Fruit fly (Drosophila melanogaster) whole organism, embryonic: ENCODE data around the gene w.
A peak's percentile ranks its signal among the peaks of the same experiment; 100 is the strongest.

Experiments
- CG12236 ChIP-seq: fragments of 200-800 bp; sonication (Bioruptor generic); optimal IDR thresholded peaks from 2 replicates; lab custom pipeline; 2016; ENCODE audit warnings: missing biosample characterization, missing genetic modification characterization
- CG15011 ChIP-seq: fragments of 200-800 bp; sonication (Bioruptor generic); optimal IDR thresholded peaks from 3 replicates; lab custom pipeline; 2018; ENCODE audit warnings: missing biosample characterization, mild to moderate bottlenecking, missing genetic modification characterization
- CG15514 ChIP-seq: fragments of 200-800 bp; sonication (Bioruptor generic); optimal IDR thresholded peaks from 3 replicates; lab custom pipeline; 2017; ENCODE audit warnings: missing biosample characterization, missing genetic modification characterization, mild to moderate bottlenecking, moderate library complexity, missing genetic modification reagents
- CG17385 ChIP-seq: fragments of 200-800 bp; sonication (Bioruptor generic); optimal IDR thresholded peaks from 3 replicates; lab custom pipeline; 2018; ENCODE audit warnings: missing biosample characterization, mild to moderate bottlenecking, missing genetic modification characterization
- CG2129 ChIP-seq: fragments of 200-800 bp; sonication (Bioruptor generic); IDR thresholded peaks from 2 replicates; pipeline ENCODE4 v1.3.6; 2022; ENCODE audit warnings: missing biosample characterization, missing genetic modification characterization; ENCODE audit not compliant: partially characterized antibody
- CG32772 ChIP-seq: fragments of 200-800 bp; sonication (Bioruptor generic); IDR thresholded peaks from 2 replicates; pipeline ENCODE4 v1.3.6; 2022; ENCODE audit warnings: missing biosample characterization, missing genetic modification characterization
- CG4424 ChIP-seq: fragments of 200-800 bp; sonication (Bioruptor generic); optimal IDR thresholded peaks from 3 replicates; lab custom pipeline; 2016; ENCODE audit warnings: missing biosample characterization, missing genetic modification characterization
- CG5180 ChIP-seq: fragments of 200-800 bp; sonication (Bioruptor generic); optimal IDR thresholded peaks from 3 replicates; lab custom pipeline; 2017; ENCODE audit warnings: missing biosample characterization, missing genetic modification characterization, mild to moderate bottlenecking, moderate library complexity, missing genetic modification reagents
- CG6791 ChIP-seq: fragments of 200-800 bp; sonication (Bioruptor generic); IDR thresholded peaks from 3 replicates; pipeline ENCODE4 v1.3.6; 2022; ENCODE audit warnings: missing biosample characterization, missing genetic modification characterization; ENCODE audit not compliant: partially characterized antibody
- CG8089 ChIP-seq: fragments of 200-800 bp; sonication (Bioruptor generic); optimal IDR thresholded peaks from 3 replicates; lab custom pipeline; 2016; ENCODE audit warnings: missing biosample characterization, missing genetic modification characterization
- CG8388 ChIP-seq: fragments of 200-800 bp; sonication (Bioruptor generic); optimal IDR thresholded peaks from 2 replicates; lab custom pipeline; 2019; ENCODE audit warnings: missing biosample characterization, mild to moderate bottlenecking, missing genetic modification characterization, moderate library complexity
- CG9727 ChIP-seq: fragments of 200-800 bp; sonication (Bioruptor generic); optimal IDR thresholded peaks from 3 replicates; lab custom pipeline; 2017; ENCODE audit warnings: missing biosample characterization, mild to moderate bottlenecking, missing genetic modification characterization
- CkIIα-i1 ChIP-seq: fragments of 200-800 bp; sonication (Bioruptor generic); IDR thresholded peaks from 2 replicates; pipeline ENCODE4 v1.3.6; 2022; ENCODE audit warnings: missing biosample characterization, missing genetic modification characterization
- Doc3 ChIP-seq: fragments of 200-800 bp; sonication (Bioruptor generic); IDR thresholded peaks from 3 replicates; pipeline ENCODE4 v1.3.6; 2022; ENCODE audit warnings: missing biosample characterization, missing genetic modification characterization; ENCODE audit not compliant: partially characterized antibody
- Fer2 ChIP-seq: fragments of 200-800 bp; sonication (Bioruptor generic); optimal IDR thresholded peaks from 2 replicates; lab custom pipeline; 2018; ENCODE audit warnings: missing biosample characterization, mild to moderate bottlenecking, missing genetic modification characterization, moderate library complexity
- GATAe ChIP-seq: fragments of 200-800 bp; sonication (Bioruptor generic); conservative IDR thresholded peaks from 2 replicates; pipeline ENCODE4 v1.3.6; 2022; ENCODE audit warnings: missing biosample characterization, missing genetic modification characterization
- Gug ChIP-seq: fragments of 200-800 bp; sonication (Bioruptor generic); IDR thresholded peaks from 4 replicates; pipeline ENCODE4 v1.3.6; 2022; ENCODE audit warnings: missing biosample characterization, missing genetic modification characterization
- Hr39 ChIP-seq: fragments of >200 bp; optimal IDR thresholded peaks from 2 replicates; lab custom pipeline; 2017
- Hsf ChIP-seq: fragments of 200-800 bp; sonication (Bioruptor generic); optimal IDR thresholded peaks from 3 replicates; lab custom pipeline; 2016; ENCODE audit warnings: missing biosample characterization, missing genetic modification characterization
- MBD-R2 ChIP-seq: fragments of 200-800 bp; sonication (Bioruptor generic); IDR thresholded peaks from 2 replicates; pipeline ENCODE4 v1.3.6; 2022; ENCODE audit warnings: missing biosample characterization, missing genetic modification characterization
- Myb ChIP-seq: fragments of 200-800 bp; sonication (Bioruptor generic); optimal IDR thresholded peaks from 2 replicates; lab custom pipeline; 2016; ENCODE audit warnings: missing biosample characterization, missing genetic modification characterization
- Side ChIP-seq: fragments of 200-800 bp; sonication (Bioruptor generic); optimal IDR thresholded peaks from 2 replicates; lab custom pipeline; 2016; ENCODE audit warnings: missing biosample characterization, missing genetic modification characterization
- Taf1 ChIP-seq: fragments of 200-800 bp; sonication (Bioruptor generic); IDR thresholded peaks from 2 replicates; pipeline ENCODE4 v1.3.6; 2022; ENCODE audit warnings: missing biosample characterization, missing genetic modification characterization
- Tbp ChIP-seq: fragments of >200 bp; optimal IDR thresholded peaks from 2 replicates; lab custom pipeline; 2018; ENCODE audit warnings: missing biosample characterization, missing genetic modification characterization
- Xbp1 ChIP-seq: fragments of 200-800 bp; sonication (Bioruptor generic); optimal IDR thresholded peaks from 3 replicates; lab custom pipeline; 2016; ENCODE audit warnings: missing biosample characterization, mild to moderate bottlenecking, missing genetic modification characterization
- ab ChIP-seq: fragments of 200-800 bp; sonication (Bioruptor generic); optimal IDR thresholded peaks from 2 replicates; lab custom pipeline; 2016; ENCODE audit warnings: missing biosample characterization, missing genetic modification characterization
- al ChIP-seq: fragments of 200-800 bp; sonication (Bioruptor generic); IDR thresholded peaks from 2 replicates; pipeline ENCODE4 v1.3.6; 2022; ENCODE audit warnings: missing biosample characterization, missing genetic modification characterization
- ash1 ChIP-seq: fragments of 200-800 bp; sonication (Bioruptor generic); optimal IDR thresholded peaks from 2 replicates; lab custom pipeline; 2018; ENCODE audit warnings: missing biosample characterization, mild to moderate bottlenecking, missing genetic modification characterization
- bsh ChIP-seq, 2 experiments: fragments of 200-800 bp; sonication (Bioruptor generic); optimal IDR thresholded peaks; 2 replicates each; lab custom pipeline; 2017 to 2018; ENCODE audit warnings: mild to moderate bottlenecking in 2 of 2, missing biosample characterization in 2 of 2, missing genetic modification characterization in 2 of 2, moderate library complexity in 1 of 2
- crol ChIP-seq: fragments of 200-800 bp; sonication (Bioruptor generic); IDR thresholded peaks from 2 replicates; pipeline ENCODE4 v1.3.6; 2022; ENCODE audit warnings: missing biosample characterization, missing genetic modification characterization
- da ChIP-seq: fragments of 200-800 bp; sonication (Bioruptor generic); optimal IDR thresholded peaks from 2 replicates; lab custom pipeline; 2016; ENCODE audit warnings: missing biosample characterization, missing genetic modification characterization
- dm ChIP-seq: fragments of 200-800 bp; sonication (Bioruptor generic); optimal IDR thresholded peaks from 3 replicates; lab custom pipeline; 2016; ENCODE audit warnings: missing biosample characterization, missing genetic modification characterization
- dpn ChIP-seq, 2 experiments: fragments of 200-800 bp; sonication (Bioruptor generic); optimal IDR thresholded peaks; 3 replicates each; lab custom pipeline; 2016; ENCODE audit warnings: missing biosample characterization in 2 of 2, missing genetic modification characterization in 2 of 2
- ems ChIP-seq: fragments of 200-800 bp; sonication (Bioruptor generic); optimal IDR thresholded peaks from 3 replicates; lab custom pipeline; 2016; ENCODE audit warnings: missing biosample characterization, missing genetic modification characterization
- exex ChIP-seq: fragments of 200-800 bp; sonication (Bioruptor generic); optimal IDR thresholded peaks from 4 replicates; lab custom pipeline; 2018; ENCODE audit warnings: missing biosample characterization, mild to moderate bottlenecking, missing genetic modification characterization, moderate library complexity
- fd102C ChIP-seq: fragments of 200-800 bp; sonication (Bioruptor generic); optimal IDR thresholded peaks from 2 replicates; lab custom pipeline; 2018; ENCODE audit warnings: missing biosample characterization, mild to moderate bottlenecking, missing genetic modification characterization, moderate library complexity
- gcm2 ChIP-seq: fragments of 200-800 bp; sonication (Bioruptor generic); optimal IDR thresholded peaks from 2 replicates; lab custom pipeline; 2016; ENCODE audit warnings: missing biosample characterization, missing genetic modification characterization
- h ChIP-seq: fragments of >200 bp; optimal IDR thresholded peaks from 2 replicates; lab custom pipeline; 2017
- hth ChIP-seq: fragments of >200 bp; optimal IDR thresholded peaks from 2 replicates; lab custom pipeline; 2017; ENCODE audit warnings: inconsistent platforms
- jumu ChIP-seq: fragments of 200-800 bp; sonication (Bioruptor generic); optimal IDR thresholded peaks from 3 replicates; lab custom pipeline; 2016; ENCODE audit warnings: missing biosample characterization, missing genetic modification characterization
- mld ChIP-seq: fragments of 200-800 bp; sonication (Bioruptor generic); IDR thresholded peaks from 3 replicates; pipeline ENCODE4 v1.3.6; 2022; ENCODE audit warnings: missing biosample characterization, missing genetic modification characterization; ENCODE audit not compliant: partially characterized antibody
- nau ChIP-seq: fragments of 200-800 bp; sonication (Bioruptor generic); optimal IDR thresholded peaks from 3 replicates; lab custom pipeline; 2017; ENCODE audit warnings: missing biosample characterization, mild to moderate bottlenecking, missing genetic modification characterization, missing genetic modification reagents
- pho ChIP-seq: fragments of 200-800 bp; sonication (Bioruptor generic); optimal IDR thresholded peaks from 2 replicates; lab custom pipeline; 2016; ENCODE audit warnings: missing biosample characterization, missing genetic modification characterization
- salm ChIP-seq: fragments of 200-800 bp; sonication (Bioruptor generic); optimal IDR thresholded peaks from 2 replicates; lab custom pipeline; 2018; ENCODE audit warnings: missing biosample characterization, mild to moderate bottlenecking, missing genetic modification characterization
- sc ChIP-seq, 3 experiments: fragments of >200 bp in 2 of 3; fragments of 200-800 bp in 1 of 3; sonication (Bioruptor generic) in 1 of 3; optimal IDR thresholded peaks; 2 replicates in 2 of 3; 3 replicates in 1 of 3; lab custom pipeline; 2017; ENCODE audit warnings: mild to moderate bottlenecking in 1 of 3, missing biosample characterization in 1 of 3, missing genetic modification characterization in 1 of 3, missing genetic modification reagents in 1 of 3
- sens-2 ChIP-seq: fragments of 200-800 bp; sonication (Bioruptor generic); IDR thresholded peaks from 2 replicates; pipeline ENCODE4 v1.3.6; 2022; ENCODE audit warnings: missing biosample characterization, missing genetic modification characterization
- shn ChIP-seq: fragments of 200-800 bp; sonication (Bioruptor generic); optimal IDR thresholded peaks from 3 replicates; lab custom pipeline; 2016; ENCODE audit warnings: missing biosample characterization, missing genetic modification characterization
- stc ChIP-seq: fragments of 200-800 bp; sonication (Bioruptor generic); IDR thresholded peaks from 2 replicates; pipeline ENCODE4 v1.3.6; 2022; ENCODE audit warnings: missing biosample characterization, missing genetic modification characterization
- stwl ChIP-seq: fragments of 200-800 bp; sonication (Bioruptor generic); optimal IDR thresholded peaks from 3 replicates; lab custom pipeline; 2018; ENCODE audit warnings: missing biosample characterization, mild to moderate bottlenecking, missing genetic modification characterization, moderate library complexity
- usp ChIP-seq: fragments of >200 bp; optimal IDR thresholded peaks from 2 replicates; lab custom pipeline; 2017; ENCODE audit warnings: missing biosample characterization, missing genetic modification characterization
- zen ChIP-seq: fragments of 200-800 bp; sonication (Bioruptor generic); optimal IDR thresholded peaks from 3 replicates; lab custom pipeline; 2018; ENCODE audit warnings: missing biosample characterization, mild to moderate bottlenecking, missing genetic modification characterization, moderate library complexity

w gene

DNA sequence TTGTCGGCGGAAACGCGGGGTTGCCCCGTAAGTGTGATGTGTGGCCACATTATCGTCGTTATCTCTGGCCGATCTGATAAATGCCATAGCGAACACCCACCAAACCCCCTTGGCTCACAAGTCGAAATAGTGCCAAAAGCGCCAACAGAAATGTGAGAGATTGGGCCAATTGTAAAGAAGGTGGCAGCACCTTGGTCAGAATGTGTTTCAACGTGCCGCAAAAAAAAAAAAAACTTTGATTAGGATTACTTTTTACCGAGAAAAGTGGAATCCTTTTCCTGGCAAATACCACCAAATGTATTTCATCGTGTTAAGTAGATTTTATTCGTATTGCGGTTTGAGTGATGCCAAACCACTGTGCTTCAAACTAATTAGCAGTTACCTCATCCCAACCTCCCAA, 53.2 kb downstream of the w start (continued):
- no peak for TF ChIP-seq Tbp (GFP tag; lab: Kevin White, UChicago)
- peak; percentile 16 for TF ChIP-seq CG8388 (GFP tag; lab: Kevin White, UChicago)
- peak; percentile 57 for TF ChIP-seq shn (GFP tag; lab: Kevin White, UChicago)
- peak; percentile 75 for TF ChIP-seq CG32772
- TF ChIP-seq CG6791 (GFP tag; lab: Robert Waterston, UW) = 0 out of 3 replicates have a peak, but pooled peaks have one; percentile 19
- peak; percentile 73 for TF ChIP-seq CG15514 (GFP tag; lab: Kevin White, UChicago)
- no peak for TF ChIP-seq Doc3 (GFP tag; lab: Robert Waterston, UW)
- no peak for TF ChIP-seq sc (optimal IDR thresholded peaks at IDR 0.05; lab: Kevin White, UChicago)
- no peak for TF ChIP-seq sc (GFP tag; optimal IDR thresholded peaks at IDR 0.05; lab: Kevin White, UChicago)
- TF ChIP-seq CG15011 (GFP tag; lab: Kevin White, UChicago) = peak; percentile 73
- peak; percentile 62 for TF ChIP-seq da (GFP tag; lab: Kevin White, UChicago)
- TF ChIP-seq GATAe (GFP tag; lab: Robert Waterston, UW) = peak; percentile 82
- TF ChIP-seq CG9727 (GFP tag; lab: Kevin White, UChicago) = peak; percentile 69
- TF ChIP-seq ab (GFP tag; lab: Kevin White, UChicago) = peak; percentile 64
- TF ChIP-seq CG5180 (GFP tag; lab: Kevin White, UChicago) = peak; percentile 41
- TF ChIP-seq hth = no peak
- peak; percentile 83 for TF ChIP-seq stc (GFP tag; lab: Robert Waterston, UW)
- peak; percentile 54 for TF ChIP-seq Fer2 (tag; lab: Kevin White, UChicago)
- TF ChIP-seq CG4424 (GFP tag; lab: Kevin White, UChicago) = peak; percentile 57
- TF ChIP-seq CG8089 = peak; percentile 54
- peak; percentile 95 for TF ChIP-seq Taf1 (GFP tag; lab: Robert Waterston, UW)
- TF ChIP-seq ash1 (GFP tag; lab: Kevin White, UChicago) = no peak
- TF ChIP-seq usp (GFP tag; lab: Kevin White, UChicago) = no peak
- TF ChIP-seq jumu = peak; percentile 84
- TF ChIP-seq salm (tag; lab: Kevin White, UChicago) = peak; percentile 4
- TF ChIP-seq fd102C = no peak
- TF ChIP-seq stwl = no peak
- TF ChIP-seq nau (GFP tag; lab: Kevin White, UChicago) = peak; percentile 66
- peak; percentile 76 for TF ChIP-seq Hsf (GFP tag; lab: Kevin White, UChicago)
- TF ChIP-seq exex (tag; lab: Kevin White, UChicago) = peak; percentile 85
- TF ChIP-seq ems = peak; percentile 73
- TF ChIP-seq h (lab: Kevin White, UChicago) = no peak
- peak; percentile 86 for TF ChIP-seq al (GFP tag; lab: Robert Waterston, UW)
- peak; percentile 56 for TF ChIP-seq gcm2 (GFP tag; lab: Kevin White, UChicago)
- TF ChIP-seq dpn (GFP tag; optimal IDR thresholded peaks at IDR 0.05; lab: Kevin White, UChicago) = peak; percentile 80 to 88
- TF ChIP-seq Xbp1 (GFP tag; lab: Kevin White, UChicago) = peak; percentile 74
- TF ChIP-seq CG2129 = no peak
- TF ChIP-seq MBD-R2 (GFP tag; lab: Robert Waterston, UW) = peak; percentile 85
- TF ChIP-seq dm (GFP tag; lab: Kevin White, UChicago) = peak; percentile 59
- TF ChIP-seq zen (tag; lab: Kevin White, UChicago) = peak; percentile 19
- peak; percentile 74 for TF ChIP-seq Myb (GFP tag; lab: Kevin White, UChicago)
- peak; percentile 79 for TF ChIP-seq crol (GFP tag; lab: Robert Waterston, UW)
- TF ChIP-seq Hr39 = no peak
- TF ChIP-seq sens-2 (GFP tag; lab: Robert Waterston, UW) = peak; percentile 72; the same call in 1 of the 2 replicates
- TF ChIP-seq CG17385 (GFP tag; lab: Kevin White, UChicago) = peak; percentile 81
- TF ChIP-seq CG12236 = peak; percentile 20
- TF ChIP-seq Gug (GFP tag; lab: Robert Waterston, UW) = peak; percentile 84
- TF ChIP-seq mld (GFP tag; lab: Robert Waterston, UW) = no peak
- TF ChIP-seq pho (GFP tag; lab: Kevin White, UChicago) = peak; percentile 87
- TF ChIP-seq bsh (GFP tag; optimal IDR thresholded peaks at IDR 0.05; lab: Kevin White, UChicago) = peak in 1 of 2 experiments; percentile 48
- peak; percentile 73 for TF ChIP-seq Side (GFP tag; lab: Kevin White, UChicago)
- TF ChIP-seq CkIIα-i1 = peak; percentile 56; the same call in 1 of the 2 replicates
